Fruit fly (Drosophila melanogaster): ENCODE data around the gene RpS3A.

The RpS3A gene

DNA sequence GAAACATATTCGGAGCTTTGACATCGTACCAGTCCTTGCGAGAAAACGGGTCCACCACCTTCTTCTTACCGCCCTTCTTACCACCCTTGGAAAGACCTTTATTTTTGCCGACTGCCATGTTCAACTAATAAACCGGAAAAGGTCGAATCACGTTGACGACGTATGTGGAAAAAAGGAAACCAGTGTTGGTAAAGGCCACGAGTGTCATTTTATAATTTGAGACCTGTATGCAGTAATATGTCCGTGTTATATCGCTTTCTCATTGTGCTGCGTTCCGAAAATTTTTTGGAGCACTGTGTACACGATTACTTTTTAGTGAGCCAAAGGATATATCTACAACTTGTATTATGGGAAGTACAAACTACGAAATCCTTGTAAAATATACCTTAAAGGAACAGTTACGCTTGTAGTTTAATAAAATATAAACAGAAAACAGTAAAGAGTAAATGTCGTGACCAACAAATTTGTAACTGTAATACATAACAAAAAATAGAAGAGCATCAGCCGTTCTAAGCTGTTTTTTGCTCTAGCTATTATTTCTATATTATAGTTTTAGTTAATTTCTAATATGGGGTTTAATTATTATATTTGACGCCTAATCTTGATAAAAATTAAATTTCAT is at the start of gene RpS3A (continued):
- TF ChIP-seq HLH54F (GFP tag; optimal IDR thresholded peaks at IDR 0.05) (peak; percentile 72), CG18764 (GFP tag; optimal IDR thresholded peaks at IDR 0.05) (peak; percentile 81), crc (GFP tag; optimal IDR thresholded peaks at IDR 0.05) (peak; percentile 11), CG10431 (GFP tag; optimal IDR thresholded peaks at IDR 0.05) (peak; percentile 81), tio (GFP tag; optimal IDR thresholded peaks at IDR 0.05) (peak; percentile 41), zfh1 (GFP tag; IDR thresholded peaks at IDR 0.05) (no peak; the same call in 1 of the 3 replicates), grn (GFP tag; optimal IDR thresholded peaks at IDR 0.05) (peak; percentile 6), CG13775 (GFP tag; optimal IDR thresholded peaks at IDR 0.05) (peak; percentile 82), fd3F (GFP tag; optimal IDR thresholded peaks at IDR 0.05) (peak; percentile 50), CG12744 (GFP tag; optimal IDR thresholded peaks at IDR 0.05) (no peak), CG4707 (GFP tag; optimal IDR thresholded peaks at IDR 0.05) (peak; percentile 82), Kr (GFP tag; optimal IDR thresholded peaks at IDR 0.05) (peak; percentile 48), CG10366 (GFP tag; IDR thresholded peaks at IDR 0.05) (no peak; the same call in 1 of the 2 replicates), CG14050 (GFP tag; IDR thresholded peaks at IDR 0.05) (no peak; the same call in 2 of the 3 replicates), Nf-YB (GFP tag; optimal IDR thresholded peaks at IDR 0.05) (peak; percentile 59), Sry-β (GFP tag; optimal IDR thresholded peaks at IDR 0.05) (peak; percentile 61), Oli (tag; optimal IDR thresholded peaks at IDR 0.05) (peak; percentile 52), CG30403 (GFP tag; optimal IDR thresholded peaks at IDR 0.05) (peak; percentile 55), CG32772 (GFP tag; IDR thresholded peaks at IDR 0.05) (no peak), crp (GFP tag; optimal IDR thresholded peaks at IDR 0.05) (peak in 1 of 2 experiments; percentile 48), ash1 (GFP tag; optimal IDR thresholded peaks at IDR 0.05) (peak; percentile 91), Aef1 (GFP tag; IDR thresholded peaks at IDR 0.05) (no peak; the same call in 2 of the 3 replicates), crol (GFP tag; IDR thresholded peaks at IDR 0.05) (no peak), gfzf (GFP tag; optimal IDR thresholded peaks at IDR 0.05) (peak; percentile 38), CG17829 (tag; optimal IDR thresholded peaks at IDR 0.05) (peak; percentile 73), CG4854 (GFP tag; optimal IDR thresholded peaks at IDR 0.05) (peak; percentile 49), ewg (GFP tag; optimal IDR thresholded peaks at IDR 0.05) (no peak), CG7928 (GFP tag; optimal IDR thresholded peaks at IDR 0.05) (peak; percentile 2), D19B (GFP tag; optimal IDR thresholded peaks at IDR 0.05) (peak; percentile 51), CG17361 (GFP tag; IDR thresholded peaks at IDR 0.05) (peak; percentile 83), Lhr (GFP tag; optimal IDR thresholded peaks at IDR 0.05) (peak; percentile 76), cwo (GFP tag; optimal IDR thresholded peaks at IDR 0.05) (no peak), CG33557 (GFP tag; optimal IDR thresholded peaks at IDR 0.05) (peak; percentile 70), Tbp (GFP tag; optimal IDR thresholded peaks at IDR 0.05) (no peak), Hmx (GFP tag; optimal IDR thresholded peaks at IDR 0.05) (no peak), fd96Cb (tag; optimal IDR thresholded peaks at IDR 0.05) (peak; percentile 61), CG1602 (GFP tag; optimal IDR thresholded peaks at IDR 0.05) (peak; percentile 60)

DNA sequence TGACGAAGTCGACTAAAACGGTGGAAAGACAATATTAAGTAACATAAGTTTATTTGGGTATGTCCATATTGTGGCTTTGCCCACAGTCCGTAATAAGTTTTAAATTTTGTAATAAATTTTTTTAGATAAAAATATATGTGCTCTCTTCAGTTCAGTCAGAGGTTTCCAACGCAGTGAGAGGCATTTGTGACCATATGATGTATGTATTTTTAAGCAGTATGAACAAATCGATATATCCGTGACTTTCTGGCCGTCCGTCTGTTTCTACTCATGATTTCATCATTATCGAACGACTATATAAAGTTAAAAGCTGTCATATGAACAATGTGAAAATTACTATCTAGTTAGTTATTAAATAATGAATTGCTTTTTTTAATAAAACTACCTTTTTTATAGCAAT is 35.1 kb upstream of the RpS3A start:
- TF ChIP-seq CG2199 (GFP tag; IDR thresholded peaks at IDR 0.05) = no peak
- 0 out of 2 replicates have a peak, but pooled peaks have one; percentile 12 for TF ChIP-seq onecut (GFP tag; IDR thresholded peaks at IDR 0.05)
- no peak for TF ChIP-seq fu2 (GFP tag; optimal IDR thresholded peaks at IDR 0.05)
- no peak for TF ChIP-seq ara (GFP tag; IDR thresholded peaks at IDR 0.05)
- TF ChIP-seq fd96Cb (tag; optimal IDR thresholded peaks at IDR 0.05) = no peak
- TF ChIP-seq Adf1 (GFP tag; IDR thresholded peaks at IDR 0.05) = no peak

Measured in whole organism, embryonic.